Fruit fly (Drosophila melanogaster) whole organism, embryonic: ENCODE measurements around the gene rogdi.

Experiments used
- Ada2b ChIP-seq: fragments of 200-800 bp; sonication (Bioruptor generic); IDR thresholded peaks from 2 replicates; pipeline ENCODE4 v1.3.6; 2022; ENCODE audit warnings: missing biosample characterization, missing genetic modification characterization
- Atf-2 ChIP-seq: fragments of 200-800 bp; sonication (Bioruptor generic); optimal IDR thresholded peaks from 2 replicates; lab custom pipeline; 2016; ENCODE audit warnings: missing biosample characterization, missing genetic modification characterization
- Atf3 ChIP-seq: fragments of 200-800 bp; sonication (Bioruptor generic); optimal IDR thresholded peaks from 3 replicates; lab custom pipeline; 2016; ENCODE audit warnings: missing biosample characterization, missing genetic modification characterization
- CG10209 ChIP-seq: fragments of 200-800 bp; sonication (Bioruptor generic); optimal IDR thresholded peaks from 3 replicates; lab custom pipeline; 2017; ENCODE audit warnings: missing biosample characterization, mild to moderate bottlenecking, missing genetic modification characterization, missing genetic modification reagents
- CG11456 ChIP-seq: fragments of 200-800 bp; sonication (Bioruptor generic); IDR thresholded peaks from 3 replicates; pipeline ENCODE4 v1.3.6; 2022; ENCODE audit warnings: missing biosample characterization, missing genetic modification characterization
- CG11560 ChIP-seq: fragments of 200-800 bp; sonication (Bioruptor generic); IDR thresholded peaks from 3 replicates; pipeline ENCODE4 v1.3.6; 2022; ENCODE audit warnings: missing biosample characterization, missing genetic modification characterization
- CG12769 ChIP-seq: fragments of 200-800 bp; sonication (Bioruptor generic); optimal IDR thresholded peaks from 2 replicates; lab custom pipeline; 2019; ENCODE audit warnings: missing biosample characterization, mild to moderate bottlenecking, missing genetic modification characterization, moderate library complexity
- CG13624 ChIP-seq: fragments of 200-800 bp; sonication (Bioruptor generic); optimal IDR thresholded peaks from 2 replicates; lab custom pipeline; 2016; ENCODE audit warnings: missing biosample characterization, missing genetic modification characterization
- CG14667 ChIP-seq: fragments of 200-800 bp; sonication (Bioruptor generic); IDR thresholded peaks from 2 replicates; pipeline ENCODE4 v1.3.6; 2022; ENCODE audit warnings: missing biosample characterization, missing genetic modification characterization
- CG15601 ChIP-seq: fragments of 200-800 bp; sonication (Bioruptor generic); optimal IDR thresholded peaks from 3 replicates; lab custom pipeline; 2019; ENCODE audit warnings: missing biosample characterization, mild to moderate bottlenecking, missing genetic modification characterization, moderate library complexity
- CG18011 ChIP-seq: fragments of 200-800 bp; sonication (Bioruptor generic); optimal IDR thresholded peaks from 2 replicates; lab custom pipeline; 2017; ENCODE audit warnings: missing biosample characterization, missing genetic modification characterization, mild to moderate bottlenecking, moderate library complexity, missing genotype
- CG2678 ChIP-seq: fragments of 200-800 bp; sonication (Bioruptor generic); optimal IDR thresholded peaks from 3 replicates; lab custom pipeline; 2019; ENCODE audit warnings: missing biosample characterization, mild to moderate bottlenecking, missing genetic modification characterization, moderate library complexity
- CG30431 ChIP-seq: fragments of 200-800 bp; sonication (Bioruptor generic); optimal IDR thresholded peaks from 2 replicates; lab custom pipeline; 2017; ENCODE audit warnings: missing biosample characterization, missing genetic modification characterization
- CG31441 ChIP-seq: fragments of 200-800 bp; sonication (Bioruptor generic); IDR thresholded peaks from 2 replicates; pipeline ENCODE4 v1.3.6; 2022; ENCODE audit warnings: missing biosample characterization, missing genetic modification characterization
- CG3163 ChIP-seq: fragments of 200-800 bp; sonication (Bioruptor generic); optimal IDR thresholded peaks from 3 replicates; lab custom pipeline; 2016; ENCODE audit warnings: missing biosample characterization, missing genetic modification characterization
- CG34224 ChIP-seq: fragments of 200-800 bp; sonication (Bioruptor generic); IDR thresholded peaks from 3 replicates; pipeline ENCODE4 v1.3.6; 2022; ENCODE audit warnings: missing biosample characterization, missing genetic modification characterization; ENCODE audit not compliant: partially characterized antibody
- CG3847 ChIP-seq: fragments of 200-800 bp; sonication (Bioruptor generic); IDR thresholded peaks from 2 replicates; pipeline ENCODE4 v1.3.6; 2022; ENCODE audit warnings: missing biosample characterization, missing genetic modification characterization
- CG3995 ChIP-seq: fragments of 200-800 bp; sonication (Bioruptor generic); optimal IDR thresholded peaks from 3 replicates; lab custom pipeline; 2016; ENCODE audit warnings: missing biosample characterization, missing genetic modification characterization
- CG4854 ChIP-seq: fragments of 200-800 bp; sonication (Bioruptor generic); optimal IDR thresholded peaks from 2 replicates; lab custom pipeline; 2016; ENCODE audit warnings: missing biosample characterization, missing genetic modification characterization, inconsistent platforms
- CG7963 ChIP-seq: fragments of 200-800 bp; sonication (Bioruptor generic); IDR thresholded peaks from 3 replicates; pipeline ENCODE4 v1.3.6; 2022; ENCODE audit warnings: missing biosample characterization, missing genetic modification characterization; ENCODE audit not compliant: partially characterized antibody
- CG9876 ChIP-seq: fragments of 200-800 bp; sonication (Bioruptor generic); optimal IDR thresholded peaks from 2 replicates; lab custom pipeline; 2016; ENCODE audit warnings: missing biosample characterization, missing genetic modification characterization
- Elba2 ChIP-seq: fragments of 200-800 bp; sonication (Bioruptor generic); optimal IDR thresholded peaks from 3 replicates; lab custom pipeline; 2016; ENCODE audit warnings: missing biosample characterization, missing genetic modification characterization
- Fer3 ChIP-seq: fragments of 200-800 bp; sonication (Bioruptor generic); optimal IDR thresholded peaks from 2 replicates; lab custom pipeline; 2018; ENCODE audit warnings: missing biosample characterization, mild to moderate bottlenecking, missing genetic modification characterization, moderate library complexity
- HLH54F ChIP-seq: fragments of 200-800 bp; sonication (Bioruptor generic); optimal IDR thresholded peaks from 3 replicates; lab custom pipeline; 2016; ENCODE audit warnings: missing biosample characterization, missing genetic modification characterization
- Lim3 ChIP-seq: fragments of 200-800 bp; sonication (Bioruptor generic); IDR thresholded peaks from 2 replicates; pipeline ENCODE4 v1.3.6; 2022; ENCODE audit warnings: missing biosample characterization, missing genetic modification characterization
- Mes4 ChIP-seq: fragments of 200-800 bp; sonication (Bioruptor generic); optimal IDR thresholded peaks from 2 replicates; lab custom pipeline; 2016; ENCODE audit warnings: missing biosample characterization, missing genetic modification characterization
- Oaz ChIP-seq: fragments of 200-800 bp; sonication (Bioruptor generic); IDR thresholded peaks from 2 replicates; pipeline ENCODE4 v1.3.6; 2022; ENCODE audit warnings: missing biosample characterization, missing genetic modification characterization
- Optix ChIP-seq: fragments of 200-800 bp; sonication (Bioruptor generic); IDR thresholded peaks from 3 replicates; pipeline ENCODE4 v1.3.6; 2022; ENCODE audit warnings: missing biosample characterization, missing genetic modification characterization
- Ptx1 ChIP-seq: fragments of 200-800 bp; sonication (Bioruptor generic); IDR thresholded peaks from 2 replicates; pipeline ENCODE4 v1.3.6; 2022; ENCODE audit warnings: missing biosample characterization, missing genetic modification characterization
- Sry-β ChIP-seq: fragments of 200-800 bp; sonication (Bioruptor generic); optimal IDR thresholded peaks from 2 replicates; lab custom pipeline; 2018; ENCODE audit warnings: missing biosample characterization, mild to moderate bottlenecking, missing genetic modification characterization, moderate library complexity
- ato ChIP-seq: fragments of 200-800 bp; sonication (Bioruptor generic); IDR thresholded peaks from 2 replicates; pipeline ENCODE4 v1.3.6; 2022; ENCODE audit warnings: missing biosample characterization, missing genetic modification characterization; ENCODE audit not compliant: partially characterized antibody
- bsh ChIP-seq, 2 experiments: fragments of 200-800 bp; sonication (Bioruptor generic); optimal IDR thresholded peaks; 2 replicates each; lab custom pipeline; 2017 to 2018; ENCODE audit warnings: mild to moderate bottlenecking in 2 of 2, missing biosample characterization in 2 of 2, missing genetic modification characterization in 2 of 2, moderate library complexity in 1 of 2
- da ChIP-seq: fragments of 200-800 bp; sonication (Bioruptor generic); optimal IDR thresholded peaks from 2 replicates; lab custom pipeline; 2016; ENCODE audit warnings: missing biosample characterization, missing genetic modification characterization
- gfzf ChIP-seq: fragments of 200-800 bp; sonication (Bioruptor generic); optimal IDR thresholded peaks from 2 replicates; lab custom pipeline; 2016; ENCODE audit warnings: missing biosample characterization, mild to moderate bottlenecking, missing genetic modification characterization, moderate library complexity
- grau ChIP-seq: fragments of 200-800 bp; optimal IDR thresholded peaks from 3 replicates; lab custom pipeline; 2019; ENCODE audit warnings: missing biosample characterization, mild to moderate bottlenecking, missing genetic modification characterization, moderate library complexity
- grn ChIP-seq: fragments of 200-800 bp; sonication (Bioruptor generic); optimal IDR thresholded peaks from 3 replicates; lab custom pipeline; 2017; ENCODE audit warnings: missing biosample characterization, missing genetic modification characterization
- knrl ChIP-seq: fragments of 200-800 bp; sonication (Bioruptor generic); IDR thresholded peaks from 3 replicates; pipeline ENCODE4 v1.3.6; 2022; ENCODE audit warnings: missing biosample characterization, missing genetic modification characterization; ENCODE audit not compliant: partially characterized antibody
- lola ChIP-seq, 3 experiments: fragments of >200 bp in 2 of 3; fragments of 200-800 bp in 1 of 3; sonication (Bioruptor generic) in 1 of 3; optimal IDR thresholded peaks; 2 replicates each; lab custom pipeline; 2017 to 2019; ENCODE audit warnings: missing biosample characterization in 3 of 3, missing genetic modification characterization in 3 of 3, mild to moderate bottlenecking in 1 of 3, moderate library complexity in 1 of 3
- pita ChIP-seq: fragments of 200-800 bp; sonication (Bioruptor generic); optimal IDR thresholded peaks from 2 replicates; lab custom pipeline; 2017; ENCODE audit warnings: missing biosample characterization, mild to moderate bottlenecking, missing genetic modification characterization
- pnt ChIP-seq: fragments of 200-800 bp; sonication (Bioruptor generic); optimal IDR thresholded peaks from 3 replicates; lab custom pipeline; 2016; ENCODE audit warnings: missing biosample characterization, missing genetic modification characterization
- ranshi ChIP-seq: fragments of 200-800 bp; sonication (Bioruptor generic); IDR thresholded peaks from 2 replicates; pipeline ENCODE4 v1.3.6; 2022; ENCODE audit warnings: missing biosample characterization, missing genetic modification characterization
- sc ChIP-seq, 3 experiments: fragments of >200 bp in 2 of 3; fragments of 200-800 bp in 1 of 3; sonication (Bioruptor generic) in 1 of 3; optimal IDR thresholded peaks; 2 replicates in 2 of 3; 3 replicates in 1 of 3; lab custom pipeline; 2017; ENCODE audit warnings: mild to moderate bottlenecking in 1 of 3, missing biosample characterization in 1 of 3, missing genetic modification characterization in 1 of 3, missing genetic modification reagents in 1 of 3
- sd ChIP-seq: fragments of 200-800 bp; sonication (Bioruptor generic); optimal IDR thresholded peaks from 3 replicates; lab custom pipeline; 2018; ENCODE audit warnings: missing biosample characterization, mild to moderate bottlenecking, missing genetic modification characterization, moderate library complexity
- sens-2 ChIP-seq: fragments of 200-800 bp; sonication (Bioruptor generic); IDR thresholded peaks from 2 replicates; pipeline ENCODE4 v1.3.6; 2022; ENCODE audit warnings: missing biosample characterization, missing genetic modification characterization
- sima ChIP-seq: fragments of 200-800 bp; sonication (Bioruptor generic); optimal IDR thresholded peaks from 2 replicates; lab custom pipeline; 2016; ENCODE audit warnings: missing biosample characterization, missing genetic modification characterization
- slp2 ChIP-seq: fragments of 200-800 bp; sonication (Bioruptor generic); optimal IDR thresholded peaks from 2 replicates; lab custom pipeline; 2016; ENCODE audit warnings: missing biosample characterization, missing genetic modification characterization
- vvl ChIP-seq: fragments of 200-800 bp; sonication (Bioruptor generic); IDR thresholded peaks from 2 replicates; pipeline ENCODE4 v1.3.6; 2022; ENCODE audit warnings: missing biosample characterization, missing genetic modification characterization
- zen2 ChIP-seq: fragments of 200-800 bp; sonication (Bioruptor generic); IDR thresholded peaks from 3 replicates; pipeline ENCODE4 v1.3.6; 2022; ENCODE audit warnings: missing biosample characterization, missing genetic modification characterization; ENCODE audit not compliant: partially characterized antibody

Gene rogdi

DNA sequence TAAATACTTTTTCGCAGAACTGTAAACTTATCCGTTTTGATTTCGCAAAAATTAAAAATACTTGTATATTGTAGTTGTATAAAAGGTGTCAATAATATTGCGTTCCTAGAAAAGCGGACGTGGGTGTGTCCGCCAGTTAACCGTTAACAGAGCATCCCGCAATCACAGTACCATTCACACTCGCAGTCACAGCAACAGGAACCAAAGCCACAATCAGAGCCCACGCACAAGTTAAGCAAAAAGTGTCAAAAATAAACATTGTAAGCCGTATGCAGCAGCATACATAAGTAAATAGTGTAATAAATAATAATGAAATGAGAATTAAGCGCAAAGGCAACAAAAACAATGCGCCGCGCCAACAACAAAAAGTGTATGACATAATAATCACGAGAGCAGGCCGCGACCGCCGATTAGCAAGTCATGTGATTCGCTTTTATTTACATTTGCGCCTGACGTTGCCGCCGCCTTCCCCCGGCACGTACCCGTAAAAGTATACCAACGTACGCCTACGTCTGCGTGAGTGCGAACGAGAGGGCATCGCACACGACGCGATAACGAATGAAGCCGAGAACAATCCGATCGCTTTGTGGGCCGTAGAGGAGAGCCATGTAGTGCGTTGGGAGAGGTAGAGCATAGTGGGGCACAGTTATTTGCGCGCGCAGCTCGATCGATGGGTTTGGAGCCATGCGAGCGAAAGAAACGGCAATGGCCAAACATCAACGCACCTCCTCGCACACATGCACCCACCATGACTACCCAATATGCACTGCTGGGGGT lies 39.4 kb upstream of the rogdi start (continued):
- peak; percentile 48 for TF ChIP-seq CG3995 (GFP tag; lab: Kevin White, UChicago)
- peak; percentile 6 for TF ChIP-seq CG30431
- TF ChIP-seq Sry-β (GFP tag; lab: Kevin White, UChicago): no peak
- TF ChIP-seq gfzf: no peak
- no peak for TF ChIP-seq knrl
- TF ChIP-seq sima (GFP tag; lab: Kevin White, UChicago): no peak
- peak; percentile 49 for TF ChIP-seq grau (tag; lab: Kevin White, UChicago)
- no peak for TF ChIP-seq CG14667 (GFP tag; lab: Robert Waterston, UW)
- TF ChIP-seq CG10209 (GFP tag; lab: Kevin White, UChicago): peak; percentile 54
- TF ChIP-seq CG4854: no peak
- no peak for TF ChIP-seq Lim3 (GFP tag; lab: Robert Waterston, UW)
- TF ChIP-seq Ada2b (GFP tag; lab: Robert Waterston, UW): peak; percentile 37; the same call in 1 of the 2 replicates
- TF ChIP-seq Fer3 (tag; lab: Kevin White, UChicago): peak; percentile 32
- TF ChIP-seq CG3163 (GFP tag; lab: Kevin White, UChicago): no peak
- TF ChIP-seq sd (tag; lab: Kevin White, UChicago): peak; percentile 93
- no peak for TF ChIP-seq Atf3
- 0 out of 3 replicates have a peak, but pooled peaks have one; percentile 45 for TF ChIP-seq CG7963 (GFP tag; lab: Robert Waterston, UW)
- no peak for TF ChIP-seq CG11456
- no peak for TF ChIP-seq Oaz (GFP tag; lab: Robert Waterston, UW)
- TF ChIP-seq slp2: no peak
- TF ChIP-seq sc (optimal IDR thresholded peaks at IDR 0.05; lab: Kevin White, UChicago): no peak
- TF ChIP-seq sc (GFP tag; optimal IDR thresholded peaks at IDR 0.05; lab: Kevin White, UChicago): no peak
- peak; percentile 76; the same call in 1 of the 2 replicates for TF ChIP-seq vvl (GFP tag; lab: Robert Waterston, UW)
- TF ChIP-seq sens-2 (GFP tag; lab: Robert Waterston, UW): peak; percentile 55
- TF ChIP-seq CG3847: peak; percentile 9; the same call in 1 of the 2 replicates
- TF ChIP-seq Atf-2 (GFP tag; lab: Kevin White, UChicago): no peak
- TF ChIP-seq Optix (GFP tag; lab: Robert Waterston, UW): no peak; the same call in 2 of the 3 replicates
- no peak for TF ChIP-seq CG11560 (tag; lab: Robert Waterston, UW)
- peak; percentile 40; the same call in 1 of the 2 replicates for TF ChIP-seq ato
- peak; percentile 54 for TF ChIP-seq HLH54F (GFP tag; lab: Kevin White, UChicago)
- TF ChIP-seq grn (GFP tag; lab: Kevin White, UChicago): peak; percentile 47
- no peak for TF ChIP-seq lola (GFP tag; optimal IDR thresholded peaks at IDR 0.05; lab: Kevin White, UChicago)
- TF ChIP-seq bsh (GFP tag; optimal IDR thresholded peaks at IDR 0.05; lab: Kevin White, UChicago): peak in 1 of 2 experiments; percentile 8
- TF ChIP-seq CG2678 (tag; lab: Kevin White, UChicago): peak; percentile 39
- TF ChIP-seq da (GFP tag; lab: Kevin White, UChicago): no peak
- TF ChIP-seq CG15601: no peak
- TF ChIP-seq zen2: 0 out of 3 replicates have a peak, but pooled peaks have one; percentile 28
- no peak; the same call in 1 of the 2 replicates for TF ChIP-seq Ptx1 (GFP tag; lab: Robert Waterston, UW)
- TF ChIP-seq CG13624 (GFP tag; lab: Kevin White, UChicago): no peak
- no peak for TF ChIP-seq CG18011
- TF ChIP-seq CG31441 (GFP tag; lab: Robert Waterston, UW): no peak
- TF ChIP-seq CG34224 (GFP tag; lab: Robert Waterston, UW): peak; percentile 51; the same call in 1 of the 3 replicates
- TF ChIP-seq pnt (GFP tag; lab: Kevin White, UChicago): no peak
- TF ChIP-seq ranshi: 0 out of 2 replicates have a peak, but pooled peaks have one; percentile 26
- no peak for TF ChIP-seq Elba2 (GFP tag; lab: Kevin White, UChicago)
- TF ChIP-seq Mes4 (GFP tag; lab: Kevin White, UChicago): no peak
- no peak for TF ChIP-seq CG9876 (GFP tag; lab: Kevin White, UChicago)
- TF ChIP-seq CG12769 (tag; lab: Kevin White, UChicago): peak; percentile 98
- no peak for TF ChIP-seq pita (GFP tag; lab: Kevin White, UChicago)
